Fruit fly (Drosophila melanogaster): ENCODE data around the gene Trf2.

Gene Trf2

dm6 chrX:8412197-8413160 lies 3.4 kb downstream of the Trf2 start (continued):
- TF ChIP-seq CG9797 (GFP tag; optimal IDR thresholded peaks at IDR 0.05) (no peak), CG12769 (tag; optimal IDR thresholded peaks at IDR 0.05) (peak; percentile 23), Side (GFP tag; optimal IDR thresholded peaks at IDR 0.05) (no peak), Fer3 (tag; optimal IDR thresholded peaks at IDR 0.05) (no peak), cg (GFP tag; optimal IDR thresholded peaks at IDR 0.05) (peak; percentile 83), CG18262 (tag; optimal IDR thresholded peaks at IDR 0.05) (no peak), Dref (GFP tag; IDR thresholded peaks at IDR 0.05) (no peak), Optix (GFP tag; IDR thresholded peaks at IDR 0.05) (no peak), dysf (GFP tag; IDR thresholded peaks at IDR 0.05) (no peak), Ssrp (tag; optimal IDR thresholded peaks at IDR 0.05) (no peak), gsb-n (tag; optimal IDR thresholded peaks at IDR 0.05) (no peak), esg (GFP tag; conservative IDR thresholded peaks at IDR 0.05) (no peak), al (GFP tag; IDR thresholded peaks at IDR 0.05) (no peak), aop (GFP tag; IDR thresholded peaks at IDR 0.05) (no peak), HmgZ (tag; optimal IDR thresholded peaks at IDR 0.05) (peak; percentile 11), sug (tag; optimal IDR thresholded peaks at IDR 0.05) (peak; percentile 94), sqz (GFP tag; optimal IDR thresholded peaks at IDR 0.05) (peak; percentile 75), CG2678 (tag; optimal IDR thresholded peaks at IDR 0.05) (peak; percentile 23), Ets65A (GFP tag) (no peak), Sox100B (GFP tag; optimal IDR thresholded peaks at IDR 0.05) (no peak), Aef1 (GFP tag; IDR thresholded peaks at IDR 0.05) (no peak), CG15269 (tag; optimal IDR thresholded peaks at IDR 0.05) (peak; percentile 9), NFAT (GFP tag; IDR thresholded peaks at IDR 0.05) (no peak), CG13894 (tag; optimal IDR thresholded peaks at IDR 0.05) (no peak), Tbp (GFP tag; optimal IDR thresholded peaks at IDR 0.05) (no peak), CG4282 (GFP tag; optimal IDR thresholded peaks at IDR 0.05) (no peak), stwl (tag; optimal IDR thresholded peaks at IDR 0.05) (no peak), crol (GFP tag; IDR thresholded peaks at IDR 0.05) (peak; percentile 67), gcm (GFP tag; optimal IDR thresholded peaks at IDR 0.05) (peak; percentile 70), bcd (GFP tag; optimal IDR thresholded peaks at IDR 0.05) (no peak), eve (GFP tag; optimal IDR thresholded peaks at IDR 0.05) (no peak), CG8765 (GFP tag; IDR thresholded peaks at IDR 0.05) (0 out of 2 replicates have a peak, but pooled peaks have one; percentile 7), sob (GFP tag; IDR thresholded peaks at IDR 0.05) (no peak), TFAM (GFP tag; optimal IDR thresholded peaks at IDR 0.05) (no peak), org-1 (GFP tag; optimal IDR thresholded peaks at IDR 0.05) (no peak), ftz-f1 (GFP tag; optimal IDR thresholded peaks at IDR 0.05) (peak; percentile 17), gcm2 (GFP tag; optimal IDR thresholded peaks at IDR 0.05) (no peak), CG14050 (GFP tag; IDR thresholded peaks at IDR 0.05) (no peak), Dll (GFP tag; IDR thresholded peaks at IDR 0.05; ENCODE audit: partially characterized antibody) (no peak), vfl (GFP tag; optimal IDR thresholded peaks at IDR 0.05) (no peak), CG6854 (GFP tag; optimal IDR thresholded peaks at IDR 0.05) (peak; percentile 9), CoRest (tag; optimal IDR thresholded peaks at IDR 0.05) (no peak), CG10274 (GFP tag; optimal IDR thresholded peaks at IDR 0.05) (no peak), Lim3 (GFP tag; IDR thresholded peaks at IDR 0.05) (no peak), Oli (tag; optimal IDR thresholded peaks at IDR 0.05) (no peak)

All from whole organism, embryonic.